Fruit fly (Drosophila melanogaster) whole organism, embryonic: ENCODE results near the gene Pdxk.

ENCODE experiments used
- CG10267 ChIP-seq: fragments of 200-800 bp; sonication (Bioruptor generic); optimal IDR thresholded peaks from 2 replicates; lab custom pipeline; 2018; ENCODE audit warnings: missing biosample characterization, mild to moderate bottlenecking, missing genetic modification characterization, moderate library complexity
- CG10366 ChIP-seq: fragments of 200-800 bp; sonication (Bioruptor generic); IDR thresholded peaks from 2 replicates; pipeline ENCODE4 v1.3.6; 2022; ENCODE audit warnings: missing biosample characterization, missing genetic modification characterization
- CG10565 ChIP-seq: fragments of 200-800 bp; sonication (Bioruptor generic); optimal IDR thresholded peaks from 3 replicates; lab custom pipeline; 2016; ENCODE audit warnings: missing biosample characterization, mild to moderate bottlenecking, missing genetic modification characterization
- CG13287 ChIP-seq: fragments of 200-800 bp; sonication (Bioruptor generic); IDR thresholded peaks from 2 replicates; pipeline ENCODE4 v1.3.6; 2022; ENCODE audit warnings: missing biosample characterization, missing genetic modification characterization; ENCODE audit not compliant: partially characterized antibody
- CG17186 ChIP-seq: fragments of 200-800 bp; sonication (Bioruptor generic); optimal IDR thresholded peaks from 3 replicates; lab custom pipeline; 2017; ENCODE audit warnings: missing biosample characterization, missing genetic modification reagents, missing genetic modification characterization
- CG2120 ChIP-seq: fragments of 200-800 bp; sonication (Bioruptor generic); optimal IDR thresholded peaks from 3 replicates; lab custom pipeline; 2016; ENCODE audit warnings: missing biosample characterization, missing genetic modification characterization
- CG2875 ChIP-seq: fragments of 200-800 bp; sonication (Bioruptor generic); optimal IDR thresholded peaks from 2 replicates; lab custom pipeline; 2017; ENCODE audit warnings: missing biosample characterization, mild to moderate bottlenecking, missing genetic modification characterization, missing genetic modification reagents
- CG3163 ChIP-seq: fragments of 200-800 bp; sonication (Bioruptor generic); optimal IDR thresholded peaks from 3 replicates; lab custom pipeline; 2016; ENCODE audit warnings: missing biosample characterization, missing genetic modification characterization
- CG34376 ChIP-seq: fragments of 200-800 bp; sonication (Bioruptor generic); optimal IDR thresholded peaks from 2 replicates; lab custom pipeline; 2018; ENCODE audit warnings: missing biosample characterization, mild to moderate bottlenecking, missing genetic modification characterization
- CG6254 ChIP-seq: fragments of 200-800 bp; sonication (Bioruptor generic); optimal IDR thresholded peaks from 3 replicates; lab custom pipeline; 2017; ENCODE audit warnings: mild to moderate bottlenecking, missing biosample characterization, missing genetic modification reagents, missing genetic modification characterization
- CG7271 ChIP-seq: fragments of 200-800 bp; sonication (Bioruptor generic); optimal IDR thresholded peaks from 2 replicates; lab custom pipeline; 2018; ENCODE audit warnings: missing biosample characterization, mild to moderate bottlenecking, missing genetic modification characterization, moderate library complexity
- CG7745 ChIP-seq: fragments of 200-800 bp; sonication (Bioruptor generic); optimal IDR thresholded peaks from 2 replicates; lab custom pipeline; 2018; ENCODE audit warnings: missing biosample characterization, mild to moderate bottlenecking, missing genetic modification characterization, moderate library complexity
- CG7786 ChIP-seq: fragments of 200-800 bp; sonication (Bioruptor generic); optimal IDR thresholded peaks from 2 replicates; lab custom pipeline; 2016; ENCODE audit warnings: missing biosample characterization, missing genetic modification characterization
- CG7839 ChIP-seq: fragments of 200-800 bp; sonication (Bioruptor generic); optimal IDR thresholded peaks from 3 replicates; lab custom pipeline; 2018; ENCODE audit warnings: missing biosample characterization, mild to moderate bottlenecking, missing genetic modification characterization, moderate library complexity
- CG8478 ChIP-seq: fragments of >200 bp; optimal IDR thresholded peaks from 2 replicates; lab custom pipeline; 2018
- CG9727 ChIP-seq: fragments of 200-800 bp; sonication (Bioruptor generic); optimal IDR thresholded peaks from 3 replicates; lab custom pipeline; 2017; ENCODE audit warnings: missing biosample characterization, mild to moderate bottlenecking, missing genetic modification characterization
- D ChIP-seq, 2 experiments: fragments of 200-800 bp in 1 of 2; fragments of >200 bp in 1 of 2; sonication (Bioruptor generic) in 1 of 2; optimal IDR thresholded peaks; 2 replicates in 1 of 2; 3 replicates in 1 of 2; lab custom pipeline; 2017; ENCODE audit warnings: mild to moderate bottlenecking in 1 of 2, missing biosample characterization in 1 of 2, missing genetic modification characterization in 1 of 2, missing genetic modification reagents in 1 of 2
- Dip2 ChIP-seq: fragments of 200-800 bp; sonication (Bioruptor generic); IDR thresholded peaks from 2 replicates; pipeline ENCODE4 v1.3.6; 2022; ENCODE audit warnings: missing biosample characterization, missing genetic modification characterization
- Dip3 ChIP-seq: fragments of 200-800 bp; sonication (Bioruptor generic); optimal IDR thresholded peaks from 3 replicates; lab custom pipeline; 2016; ENCODE audit warnings: missing biosample characterization, missing genetic modification characterization
- Doc3 ChIP-seq: fragments of 200-800 bp; sonication (Bioruptor generic); IDR thresholded peaks from 3 replicates; pipeline ENCODE4 v1.3.6; 2022; ENCODE audit warnings: missing biosample characterization, missing genetic modification characterization; ENCODE audit not compliant: partially characterized antibody
- GATAe ChIP-seq: fragments of 200-800 bp; sonication (Bioruptor generic); conservative IDR thresholded peaks from 2 replicates; pipeline ENCODE4 v1.3.6; 2022; ENCODE audit warnings: missing biosample characterization, missing genetic modification characterization
- Hmr ChIP-seq: fragments of 200-800 bp; sonication (Bioruptor generic); optimal IDR thresholded peaks from 3 replicates; lab custom pipeline; 2017; ENCODE audit warnings: mild to moderate bottlenecking, missing biosample characterization, missing genetic modification reagents, missing genetic modification characterization
- Hmx ChIP-seq: fragments of 200-800 bp; sonication (Bioruptor generic); optimal IDR thresholded peaks from 2 replicates; lab custom pipeline; 2016; ENCODE audit warnings: missing biosample characterization, missing genetic modification characterization
- Hr3 ChIP-seq: fragments of 200-800 bp; sonication (Bioruptor generic); optimal IDR thresholded peaks from 3 replicates; lab custom pipeline; 2016; ENCODE audit warnings: missing biosample characterization, missing genetic modification characterization
- MBD-R2 ChIP-seq: fragments of 200-800 bp; sonication (Bioruptor generic); IDR thresholded peaks from 2 replicates; pipeline ENCODE4 v1.3.6; 2022; ENCODE audit warnings: missing biosample characterization, missing genetic modification characterization
- Mad ChIP-seq: fragments of 200-800 bp; sonication (Bioruptor generic); optimal IDR thresholded peaks from 2 replicates; lab custom pipeline; 2016; ENCODE audit warnings: missing biosample characterization, missing genetic modification characterization
- NC2α ChIP-seq: fragments of 200-800 bp; sonication (Bioruptor generic); optimal IDR thresholded peaks from 2 replicates; lab custom pipeline; 2016; ENCODE audit warnings: missing biosample characterization, missing genetic modification characterization
- Nf-YC ChIP-seq: fragments of 200-800 bp; optimal IDR thresholded peaks from 3 replicates; lab custom pipeline; 2019; ENCODE audit warnings: missing biosample characterization, mild to moderate bottlenecking, missing genetic modification characterization, moderate library complexity
- NfI ChIP-seq: fragments of 200-800 bp; sonication (Bioruptor generic); optimal IDR thresholded peaks from 3 replicates; lab custom pipeline; 2018; ENCODE audit warnings: missing biosample characterization, mild to moderate bottlenecking, missing genetic modification characterization, moderate library complexity
- Sry-δ ChIP-seq: fragments of 200-800 bp; sonication (Bioruptor generic); optimal IDR thresholded peaks from 2 replicates; lab custom pipeline; 2016; ENCODE audit warnings: missing biosample characterization, missing genetic modification characterization
- Stat92E ChIP-seq, 3 experiments: fragments of >200 bp in 2 of 3; fragments of 200-800 bp in 1 of 3; sonication (Bioruptor generic) in 1 of 3; optimal IDR thresholded peaks; 2 replicates each; lab custom pipeline; 2017 to 2019; ENCODE audit warnings: missing biosample characterization in 3 of 3, missing genetic modification characterization in 3 of 3, mild to moderate bottlenecking in 1 of 3, moderate library complexity in 1 of 3
- Xbp1 ChIP-seq: fragments of 200-800 bp; sonication (Bioruptor generic); optimal IDR thresholded peaks from 3 replicates; lab custom pipeline; 2016; ENCODE audit warnings: missing biosample characterization, mild to moderate bottlenecking, missing genetic modification characterization
- ac ChIP-seq: fragments of 200-800 bp; sonication (Bioruptor generic); optimal IDR thresholded peaks from 3 replicates; lab custom pipeline; 2017; ENCODE audit warnings: missing biosample characterization, mild to moderate bottlenecking, missing genetic modification characterization
- aop ChIP-seq: fragments of 200-800 bp; sonication (Bioruptor generic); IDR thresholded peaks from 2 replicates; pipeline ENCODE4 v1.3.6; 2022; ENCODE audit warnings: missing biosample characterization, missing genetic modification characterization
- br ChIP-seq: fragments of >200 bp; optimal IDR thresholded peaks from 2 replicates; lab custom pipeline; 2017
- dmrt99B ChIP-seq: fragments of 200-800 bp; sonication (Bioruptor generic); optimal IDR thresholded peaks from 2 replicates; lab custom pipeline; 2018; ENCODE audit warnings: missing biosample characterization, mild to moderate bottlenecking, missing genetic modification characterization, moderate library complexity
- grau ChIP-seq: fragments of 200-800 bp; optimal IDR thresholded peaks from 3 replicates; lab custom pipeline; 2019; ENCODE audit warnings: missing biosample characterization, mild to moderate bottlenecking, missing genetic modification characterization, moderate library complexity
- ken ChIP-seq: fragments of 200-800 bp; sonication (Bioruptor generic); IDR thresholded peaks from 3 replicates; pipeline ENCODE4 v1.3.6; 2022; ENCODE audit warnings: missing biosample characterization, missing genetic modification characterization
- lilli ChIP-seq: fragments of 200-800 bp; sonication (Bioruptor generic); optimal IDR thresholded peaks from 3 replicates; lab custom pipeline; 2016; ENCODE audit warnings: missing biosample characterization, missing genetic modification characterization
- lmd ChIP-seq: fragments of 200-800 bp; sonication (Bioruptor generic); IDR thresholded peaks from 2 replicates; pipeline ENCODE4 v1.3.6; 2022; ENCODE audit warnings: missing biosample characterization, missing genetic modification characterization
- lov ChIP-seq, 2 experiments: fragments of 200-800 bp in 1 of 2; fragments of >200 bp in 1 of 2; sonication (Bioruptor generic) in 1 of 2; IDR thresholded peaks in 1 of 2; optimal IDR thresholded peaks in 1 of 2; 2 replicates in 1 of 2; 3 replicates in 1 of 2; pipeline versions ENCODE4 v1.3.6 to Lab custom; 2017 to 2022; ENCODE audit warnings: missing biosample characterization in 1 of 2, missing genetic modification characterization in 1 of 2
- onecut ChIP-seq: fragments of 200-800 bp; sonication (Bioruptor generic); IDR thresholded peaks from 2 replicates; pipeline ENCODE4 v1.3.6; 2022; ENCODE audit warnings: missing biosample characterization, missing genetic modification characterization
- pan ChIP-seq, 4 experiments: fragments of >200 bp in 3 of 4; fragments of 200-800 bp in 1 of 4; sonication (Bioruptor generic) in 1 of 4; optimal IDR thresholded peaks in 3 of 4; IDR thresholded peaks in 1 of 4; 2 replicates each; pipeline versions ENCODE4 v1.3.6 to Lab custom; 2017 to 2022; ENCODE audit warnings: missing biosample characterization in 2 of 4, missing genetic modification characterization in 2 of 4, mixed read lengths in 1 of 4
- pnt ChIP-seq: fragments of 200-800 bp; sonication (Bioruptor generic); optimal IDR thresholded peaks from 3 replicates; lab custom pipeline; 2016; ENCODE audit warnings: missing biosample characterization, missing genetic modification characterization
- pros ChIP-seq: fragments of 200-800 bp; sonication (Bioruptor generic); optimal IDR thresholded peaks from 3 replicates; lab custom pipeline; 2019; ENCODE audit warnings: missing biosample characterization, mild to moderate bottlenecking, missing genetic modification characterization, moderate library complexity
- sim ChIP-seq: fragments of 200-800 bp; sonication (Bioruptor generic); IDR thresholded peaks from 2 replicates; pipeline ENCODE4 v1.3.6; 2022; ENCODE audit warnings: missing biosample characterization, missing genetic modification characterization
- trem ChIP-seq: fragments of 200-800 bp; optimal IDR thresholded peaks from 3 replicates; lab custom pipeline; 2019; ENCODE audit warnings: missing biosample characterization, mild to moderate bottlenecking, missing genetic modification characterization, moderate library complexity
- wek ChIP-seq: fragments of 200-800 bp; sonication (Bioruptor generic); optimal IDR thresholded peaks from 3 replicates; lab custom pipeline; 2018; ENCODE audit warnings: missing biosample characterization, mild to moderate bottlenecking, missing genetic modification characterization, moderate library complexity
- zen2 ChIP-seq: fragments of 200-800 bp; sonication (Bioruptor generic); IDR thresholded peaks from 3 replicates; pipeline ENCODE4 v1.3.6; 2022; ENCODE audit warnings: missing biosample characterization, missing genetic modification characterization; ENCODE audit not compliant: partially characterized antibody

Gene Pdxk

dm6 chr3L:9349314-9349733 lies 10.8 kb upstream of the Pdxk start, which contains the start of gene PGRP-LF (continued):
- TF ChIP-seq CG6254 (GFP tag; lab: Kevin White, UChicago) (no peak), NC2α (no peak), CG34376 (GFP tag; lab: Kevin White, UChicago) (peak; percentile 83), dmrt99B (tag; lab: Kevin White, UChicago) (peak; percentile 21), CG9727 (no peak), Nf-YC (peak; percentile 68), CG8478 (lab: Kevin White, UChicago) (no peak), Hr3 (GFP tag; lab: Kevin White, UChicago) (no peak), CG10267 (tag; lab: Kevin White, UChicago) (no peak), pan (optimal IDR thresholded peaks at IDR 0.05; lab: Kevin White, UChicago) (no peak), pan (GFP tag; optimal IDR thresholded peaks at IDR 0.05 in 1 of 2, IDR thresholded peaks at IDR 0.05 in 1 of 2) (peak in 1 of 2 experiments; percentile 5), pros (GFP tag; lab: Kevin White, UChicago) (peak; percentile 58), CG10366 (GFP tag; lab: Robert Waterston, UW) (peak; percentile 94), GATAe (GFP tag; lab: Robert Waterston, UW) (no peak), CG10565 (GFP tag; lab: Kevin White, UChicago) (no peak), br (lab: Kevin White, UChicago) (no peak), wek (no peak), aop (no peak), ken (GFP tag; lab: Robert Waterston, UW) (no peak), grau (tag; lab: Kevin White, UChicago) (peak; percentile 30), CG3163 (peak; percentile 5), CG7271 (no peak), zen2 (GFP tag; lab: Robert Waterston, UW) (peak; percentile 37; the same call in 1 of the 3 replicates), Dip2 (GFP tag; lab: Robert Waterston, UW) (no peak), trem (tag; lab: Kevin White, UChicago) (no peak), onecut (no peak), sim (GFP tag; lab: Robert Waterston, UW) (no peak), CG7786 (no peak), Xbp1 (peak; percentile 25), ac (GFP tag; lab: Kevin White, UChicago) (no peak), CG7839 (tag; lab: Kevin White, UChicago) (peak; percentile 42), Doc3 (GFP tag; lab: Robert Waterston, UW) (no peak), Sry-δ (GFP tag; lab: Kevin White, UChicago) (no peak), CG13287 (GFP tag; lab: Robert Waterston, UW) (peak; percentile 37; the same call in 1 of the 2 replicates), pnt (GFP tag; lab: Kevin White, UChicago) (no peak), lmd (GFP tag; lab: Robert Waterston, UW) (no peak), MBD-R2 (GFP tag; lab: Robert Waterston, UW) (peak; percentile 9; the same call in 1 of the 2 replicates), CG2120 (GFP tag; lab: Kevin White, UChicago) (peak; percentile 57), Hmx (no peak), Stat92E (GFP tag; optimal IDR thresholded peaks at IDR 0.05; lab: Kevin White, UChicago) (no peak), Dip3 (no peak), CG2875 (no peak), lov (optimal IDR thresholded peaks at IDR 0.05; lab: Kevin White, UChicago) (no peak), lov (GFP tag; IDR thresholded peaks at IDR 0.05; lab: Robert Waterston, UW) (no peak), Hmr (GFP tag; lab: Kevin White, UChicago) (peak; percentile 33), lilli (GFP tag; lab: Kevin White, UChicago) (peak; percentile 38), NfI (peak; percentile 6), Mad (GFP tag; lab: Kevin White, UChicago) (no peak), CG17186 (GFP tag; lab: Kevin White, UChicago) (no peak), CG7745 (tag; lab: Kevin White, UChicago) (no peak), D (optimal IDR thresholded peaks at IDR 0.05; lab: Kevin White, UChicago) (no peak), D (GFP tag; optimal IDR thresholded peaks at IDR 0.05; lab: Kevin White, UChicago) (no peak)
